Worm (Caenorhabditis elegans) whole organism, midembryonic: ENCODE measurements around the gene mec-18.

ENCODE experiments used
- T22C8.4 ChIP-seq: fragments of 200-800 bp; sonication (Bioruptor generic); IDR thresholded peaks from 2 replicates; pipeline ENCODE4 v1.3.6; 2022; ENCODE audit warnings: missing genetic modification characterization, missing compliant biosample characterization
- flt-1 ChIP-seq: fragments of 200-800 bp; sonication (Bioruptor generic); IDR thresholded peaks from 2 replicates; pipeline ENCODE4 v1.3.6; 2022; ENCODE audit warnings: missing genetic modification characterization, missing compliant biosample characterization
- klf-2 ChIP-seq: fragments of 200-800 bp; sonication (Bioruptor generic); conservative IDR thresholded peaks from 2 replicates; pipeline ENCODE4 v1.3.6; 2022; ENCODE audit warnings: missing genetic modification reagents, missing genetic modification characterization, missing compliant biosample characterization
- ztf-23 ChIP-seq: fragments of 200-800 bp; sonication (Bioruptor generic); IDR thresholded peaks from 2 replicates; pipeline ENCODE4 v1.3.6; 2022; ENCODE audit warnings: missing genetic modification reagents, missing genetic modification characterization, missing compliant biosample characterization
- ztf-29 ChIP-seq: fragments of 200-800 bp; sonication (Bioruptor generic); IDR thresholded peaks from 2 replicates; pipeline ENCODE4 v1.3.6; 2022; ENCODE audit warnings: missing genetic modification reagents, missing genetic modification characterization, missing compliant biosample characterization

ce11 chrX:4322847-4323455, 48.9 kb upstream of the mec-18 start:
- TF ChIP-seq T22C8.4, result no peak
- TF ChIP-seq klf-2 (GFP tag; lab: Robert Waterston, UW), result no peak
- no peak for TF ChIP-seq flt-1 (GFP tag; lab: Robert Waterston, UW)
- no peak for TF ChIP-seq ztf-29
- no peak for TF ChIP-seq ztf-23 (GFP tag; lab: Robert Waterston, UW)
